Fruit fly (Drosophila melanogaster) S2 (cell line): ENCODE results near the gene drm.

Experiments
- CG8478 ChIP-seq: fragments of >200 bp; optimal IDR thresholded peaks from 2 replicates; lab custom pipeline; 2018
- CTCF ChIP-seq, 2 experiments: fragments of >200 bp; optimal IDR thresholded peaks; 2 replicates each; lab custom pipeline; 2018

dm6 chr2L:3493475-3493874, 45.6 kb upstream of the drm start:
- no peak for TF ChIP-seq CTCF (optimal IDR thresholded peaks at IDR 0.05; lab: Kevin White, UChicago)
- no peak for TF ChIP-seq CG8478 (lab: Kevin White, UChicago)
